Worm (Caenorhabditis elegans): ENCODE results near the gene mrp-2.

Gene mrp-2

ce11 chrX:585598-586217 lies 13.2 kb upstream of the mrp-2 start:
- TF ChIP-seq nhr-76 (tag; optimal IDR thresholded peaks at IDR 0.05) (no peak), ceh-83 (GFP tag; optimal IDR thresholded peaks at IDR 0.05) (no peak), elt-1 (tag; optimal IDR thresholded peaks at IDR 0.05; ENCODE audit: borderline replicate concordance, insufficient read depth) (peak; percentile 65)

- TF ChIP-seq nhr-76 (tag; optimal IDR thresholded peaks at IDR 0.05): no peak
- no peak for TF ChIP-seq zip-8 (tag; optimal IDR thresholded peaks at IDR 0.05)
- TF ChIP-seq unc-62 (GFP tag; optimal IDR thresholded peaks at IDR 0.05): no peak
- TF ChIP-seq nhr-28 (tag; optimal IDR thresholded peaks at IDR 0.05): no peak
- TF ChIP-seq mab-5 (tag; optimal IDR thresholded peaks at IDR 0.05): no peak
- no peak for TF ChIP-seq pha-4 (tag; optimal IDR thresholded peaks at IDR 0.05)
Measured at ce11 chrX:581754-582153, 9.3 kb upstream of the mrp-2 start.

- no peak for TF ChIP-seq M03D4.4 (tag; optimal IDR thresholded peaks at IDR 0.05)
- TF ChIP-seq nhr-76 (tag; optimal IDR thresholded peaks at IDR 0.05): no peak
- no peak for TF ChIP-seq mls-2 (tag; optimal IDR thresholded peaks at IDR 0.05)
- no peak for TF ChIP-seq mep-1 (tag; optimal IDR thresholded peaks at IDR 0.05)
- TF ChIP-seq cnd-1 (tag; optimal IDR thresholded peaks at IDR 0.05): no peak
- TF ChIP-seq nhr-2 (tag; optimal IDR thresholded peaks at IDR 0.05): no peak
- no peak for TF ChIP-seq lin-13 (tag; optimal IDR thresholded peaks at IDR 0.05)
- no peak for TF ChIP-seq zip-8 (tag; optimal IDR thresholded peaks at IDR 0.05)
- TF ChIP-seq drap-1 (GFP tag; optimal IDR thresholded peaks at IDR 0.05): no peak
- no peak for TF ChIP-seq blmp-1 (tag; optimal IDR thresholded peaks at IDR 0.05)
- no peak for TF ChIP-seq lsy-2 (tag; optimal IDR thresholded peaks at IDR 0.05)
- TF ChIP-seq pha-4 (tag; optimal IDR thresholded peaks at IDR 0.05): no peak
- no peak for TF ChIP-seq hlh-1 (tag; optimal IDR thresholded peaks at IDR 0.05)
- no peak for TF ChIP-seq bed-3 (GFP tag; optimal IDR thresholded peaks at IDR 0.05)
- TF ChIP-seq ham-2 (GFP tag; optimal IDR thresholded peaks at IDR 0.05): no peak
Measured at ce11 chrX:575084-575483, 2.6 kb upstream of the mrp-2 start.

ce11 chrX:573270-573669 lies 769 bp upstream of the mrp-2 start:
- TF ChIP-seq nhr-237 (tag; optimal IDR thresholded peaks at IDR 0.05) (peak; percentile 38), drap-1 (GFP tag; optimal IDR thresholded peaks at IDR 0.05) (no peak), mep-1 (tag; optimal IDR thresholded peaks at IDR 0.05) (no peak), blmp-1 (tag; optimal IDR thresholded peaks at IDR 0.05) (no peak), elt-1 (tag; optimal IDR thresholded peaks at IDR 0.05; ENCODE audit: borderline replicate concordance, insufficient read depth) (no peak), nhr-12 (tag; optimal IDR thresholded peaks at IDR 0.05) (no peak), tbx-8 (GFP tag; optimal IDR thresholded peaks at IDR 0.05) (no peak), M03D4.4 (tag; optimal IDR thresholded peaks at IDR 0.05) (no peak), ham-2 (GFP tag; optimal IDR thresholded peaks at IDR 0.05) (no peak), unc-62 (GFP tag; optimal IDR thresholded peaks at IDR 0.05) (peak; percentile 2), pha-4 (tag; optimal IDR thresholded peaks at IDR 0.05) (no peak), snpc-4 (tag; optimal IDR thresholded peaks at IDR 0.05) (no peak), zip-8 (tag; optimal IDR thresholded peaks at IDR 0.05) (peak; percentile 85), unc-120 (tag; optimal IDR thresholded peaks at IDR 0.05; ENCODE audit: poor library complexity, severe bottlenecking) (no peak), lin-13 (tag; optimal IDR thresholded peaks at IDR 0.05) (no peak), nhr-2 (tag; optimal IDR thresholded peaks at IDR 0.05) (peak; percentile 2), sem-2 (GFP tag; optimal IDR thresholded peaks at IDR 0.05) (no peak), mls-2 (tag; optimal IDR thresholded peaks at IDR 0.05) (no peak), elt-3 (tag; optimal IDR thresholded peaks at IDR 0.05) (peak; percentile 75)

ce11 chrX:571367-571766 lies 1.1 kb downstream of the mrp-2 start:
- no peak for TF ChIP-seq lin-13 (tag; optimal IDR thresholded peaks at IDR 0.05)
- no peak for TF ChIP-seq ham-2 (GFP tag; optimal IDR thresholded peaks at IDR 0.05)
- no peak for TF ChIP-seq mab-5 (tag; optimal IDR thresholded peaks at IDR 0.05)
- no peak for TF ChIP-seq pha-4 (tag; optimal IDR thresholded peaks at IDR 0.05)
- TF ChIP-seq elt-1 (tag; optimal IDR thresholded peaks at IDR 0.05; ENCODE audit: borderline replicate concordance, insufficient read depth): no peak
- TF ChIP-seq flh-1 (GFP tag; optimal IDR thresholded peaks at IDR 0.05): no peak
- TF ChIP-seq sem-2 (GFP tag; optimal IDR thresholded peaks at IDR 0.05): no peak
- no peak for TF ChIP-seq unc-120 (tag; optimal IDR thresholded peaks at IDR 0.05; ENCODE audit: poor library complexity, severe bottlenecking)
- no peak for TF ChIP-seq tbx-8 (GFP tag; optimal IDR thresholded peaks at IDR 0.05)

- TF ChIP-seq flh-1 (GFP tag; optimal IDR thresholded peaks at IDR 0.05) (no peak), ztf-11 (tag; optimal IDR thresholded peaks at IDR 0.05) (no peak), lin-32 (GFP tag; optimal IDR thresholded peaks at IDR 0.05) (no peak), sem-2 (GFP tag; optimal IDR thresholded peaks at IDR 0.05) (no peak), tbx-8 (GFP tag; optimal IDR thresholded peaks at IDR 0.05) (no peak), lsy-2 (tag; optimal IDR thresholded peaks at IDR 0.05) (no peak), nhr-237 (tag; optimal IDR thresholded peaks at IDR 0.05) (no peak), hlh-1 (tag; optimal IDR thresholded peaks at IDR 0.05) (no peak), mab-5 (tag; optimal IDR thresholded peaks at IDR 0.05) (no peak), ceh-43 (GFP tag; optimal IDR thresholded peaks at IDR 0.05) (no peak), elt-3 (tag; optimal IDR thresholded peaks at IDR 0.05) (no peak), nhr-2 (tag; optimal IDR thresholded peaks at IDR 0.05) (no peak), nhr-12 (tag; optimal IDR thresholded peaks at IDR 0.05) (no peak), cnd-1 (tag; optimal IDR thresholded peaks at IDR 0.05) (no peak), M03D4.4 (tag; optimal IDR thresholded peaks at IDR 0.05) (no peak), drap-1 (GFP tag; optimal IDR thresholded peaks at IDR 0.05) (no peak), sptf-1 (tag; optimal IDR thresholded peaks at IDR 0.05) (no peak), unc-62 (GFP tag; optimal IDR thresholded peaks at IDR 0.05) (no peak), ces-1 (GFP tag; optimal IDR thresholded peaks at IDR 0.05) (no peak), ceh-39 (tag; optimal IDR thresholded peaks at IDR 0.05) (no peak)
Measured at ce11 chrX:557857-558256, 14.6 kb downstream of the mrp-2 start, which contains the start of gene nas-38. Gene nas-38, plus strand, starts transcription at chrX:558157.
